Fruit fly (Drosophila melanogaster): Measurements from ENCODE around the gene CG10214.

DNA sequence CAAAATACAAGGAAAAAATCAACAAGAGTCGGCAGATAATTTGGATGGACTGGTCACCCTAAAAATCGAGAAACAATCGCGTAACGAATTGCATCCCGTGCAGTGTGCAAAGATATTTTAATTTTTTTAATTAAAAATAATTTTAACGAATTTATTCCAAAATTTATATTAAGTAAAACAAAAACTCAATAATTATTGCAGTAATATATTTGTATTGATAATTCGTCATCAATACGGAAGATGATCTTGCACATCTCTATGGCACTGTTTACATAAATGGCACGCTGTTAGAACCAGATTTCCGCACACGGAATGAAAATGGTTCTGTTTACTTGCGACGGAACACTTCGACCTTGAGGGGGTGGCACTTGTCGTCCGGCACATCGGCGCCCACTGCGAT is 5.5 kb upstream of the CG10214 start, which contains the start of gene tst:
- TF ChIP-seq Myc (optimal IDR thresholded peaks at IDR 0.05) (no peak), Sin3A (optimal IDR thresholded peaks at IDR 0.05) (no peak), psq (optimal IDR thresholded peaks at IDR 0.05) (no peak)

Data from Kc167 (cell line).